Fruit fly (Drosophila melanogaster) whole organism, embryonic: Measurements from ENCODE around the gene CG31207.
A peak's percentile ranks its signal among the peaks of the same experiment; 100 is the strongest.

Source experiments
- ATbp ChIP-seq: fragments of 200-800 bp; sonication (Bioruptor generic); optimal IDR thresholded peaks from 2 replicates; lab custom pipeline; 2017; ENCODE audit warnings: missing biosample characterization, mild to moderate bottlenecking, missing genetic modification characterization, missing genetic modification reagents
- Ada2b ChIP-seq: fragments of 200-800 bp; sonication (Bioruptor generic); IDR thresholded peaks from 2 replicates; pipeline ENCODE4 v1.3.6; 2022; ENCODE audit warnings: missing biosample characterization, missing genetic modification characterization
- CG11723 ChIP-seq: fragments of 200-800 bp; sonication (Bioruptor generic); optimal IDR thresholded peaks from 2 replicates; lab custom pipeline; 2017; ENCODE audit warnings: missing biosample characterization, mild to moderate bottlenecking, missing genetic modification characterization
- CG12219 ChIP-seq: fragments of 200-800 bp; sonication (Bioruptor generic); optimal IDR thresholded peaks from 3 replicates; lab custom pipeline; 2018; ENCODE audit warnings: missing biosample characterization, mild to moderate bottlenecking, missing genetic modification characterization
- CG12299 ChIP-seq: fragments of 200-800 bp; sonication (Bioruptor generic); optimal IDR thresholded peaks from 2 replicates; lab custom pipeline; 2018; ENCODE audit warnings: missing biosample characterization, mild to moderate bottlenecking, missing genetic modification characterization
- CG15696 ChIP-seq: fragments of 200-800 bp; sonication (Bioruptor generic); optimal IDR thresholded peaks from 2 replicates; lab custom pipeline; 2019; ENCODE audit warnings: missing biosample characterization, mild to moderate bottlenecking, missing genetic modification characterization, moderate library complexity
- CG1792 ChIP-seq: fragments of 200-800 bp; sonication (Bioruptor generic); optimal IDR thresholded peaks from 2 replicates; lab custom pipeline; 2016; ENCODE audit warnings: missing biosample characterization, missing genetic modification characterization
- CG4282 ChIP-seq: fragments of 200-800 bp; sonication (Bioruptor generic); optimal IDR thresholded peaks from 2 replicates; lab custom pipeline; 2016; ENCODE audit warnings: missing biosample characterization, missing genetic modification characterization
- CG43689 ChIP-seq: fragments of 200-800 bp; sonication (Bioruptor generic); IDR thresholded peaks from 2 replicates; pipeline ENCODE4 v1.3.6; 2022; ENCODE audit warnings: missing biosample characterization, missing genetic modification characterization
- CG4730 ChIP-seq: fragments of 200-800 bp; sonication (Bioruptor generic); IDR thresholded peaks from 2 replicates; pipeline ENCODE4 v1.3.6; 2022; ENCODE audit warnings: missing biosample characterization, missing genetic modification characterization
- CG4820 ChIP-seq: fragments of 200-800 bp; sonication (Bioruptor generic); optimal IDR thresholded peaks from 3 replicates; lab custom pipeline; 2016; ENCODE audit warnings: missing biosample characterization, missing genetic modification characterization
- CG8290 ChIP-seq, 3 experiments: fragments of 200-800 bp; sonication (Bioruptor generic); optimal IDR thresholded peaks; 2 replicates each; lab custom pipeline; 2016 to 2019; ENCODE audit warnings: missing biosample characterization in 3 of 3, missing genetic modification characterization in 3 of 3, mild to moderate bottlenecking in 2 of 3, moderate library complexity in 1 of 3
- CrebB ChIP-seq: fragments of 200-800 bp; sonication (Bioruptor generic); optimal IDR thresholded peaks from 3 replicates; lab custom pipeline; 2018; ENCODE audit warnings: missing biosample characterization, mild to moderate bottlenecking, missing genetic modification characterization
- D19A ChIP-seq: fragments of 200-800 bp; optimal IDR thresholded peaks from 3 replicates; lab custom pipeline; 2019; ENCODE audit warnings: missing biosample characterization, mild to moderate bottlenecking, missing genetic modification characterization, moderate library complexity
- Doc3 ChIP-seq: fragments of 200-800 bp; sonication (Bioruptor generic); IDR thresholded peaks from 3 replicates; pipeline ENCODE4 v1.3.6; 2022; ENCODE audit warnings: missing biosample characterization, missing genetic modification characterization; ENCODE audit not compliant: partially characterized antibody
- Dref ChIP-seq: fragments of 200-800 bp; sonication (Bioruptor generic); IDR thresholded peaks from 2 replicates; pipeline ENCODE4 v1.3.6; 2022; ENCODE audit warnings: missing biosample characterization, missing genetic modification characterization
- E2f1 ChIP-seq: fragments of 200-800 bp; sonication (Bioruptor generic); IDR thresholded peaks from 2 replicates; pipeline ENCODE4 v1.3.6; 2022; ENCODE audit warnings: missing biosample characterization, missing genetic modification characterization
- Ets65A ChIP-seq: fragments of 200-800 bp; sonication (Bioruptor generic); peaks from one replicate; lab custom pipeline; 2016; ENCODE audit warnings: missing biosample characterization, missing genetic modification characterization
- Gsc ChIP-seq: fragments of 200-800 bp; sonication (Bioruptor generic); IDR thresholded peaks from 2 replicates; pipeline ENCODE4 v1.3.6; 2022; ENCODE audit warnings: missing biosample characterization, missing genetic modification characterization
- HLH54F ChIP-seq: fragments of 200-800 bp; sonication (Bioruptor generic); optimal IDR thresholded peaks from 3 replicates; lab custom pipeline; 2016; ENCODE audit warnings: missing biosample characterization, missing genetic modification characterization
- Hey ChIP-seq: fragments of 200-800 bp; sonication (Bioruptor generic); optimal IDR thresholded peaks from 3 replicates; lab custom pipeline; 2018; ENCODE audit warnings: missing biosample characterization, mild to moderate bottlenecking, missing genetic modification characterization
- Meics ChIP-seq: fragments of 200-800 bp; sonication (Bioruptor generic); optimal IDR thresholded peaks from 2 replicates; lab custom pipeline; 2017; ENCODE audit warnings: missing biosample characterization, mild to moderate bottlenecking, missing genetic modification characterization
- Rx ChIP-seq: fragments of 200-800 bp; sonication (Bioruptor generic); IDR thresholded peaks from 2 replicates; pipeline ENCODE4 v1.3.6; 2022; ENCODE audit warnings: missing biosample characterization, missing genetic modification characterization
- Six4 ChIP-seq: fragments of 200-800 bp; sonication (Bioruptor generic); optimal IDR thresholded peaks from 2 replicates; lab custom pipeline; 2016; ENCODE audit warnings: missing biosample characterization, missing genetic modification characterization
- Stat92E ChIP-seq, 3 experiments: fragments of >200 bp in 2 of 3; fragments of 200-800 bp in 1 of 3; sonication (Bioruptor generic) in 1 of 3; optimal IDR thresholded peaks; 2 replicates each; lab custom pipeline; 2017 to 2019; ENCODE audit warnings: missing biosample characterization in 3 of 3, missing genetic modification characterization in 3 of 3, mild to moderate bottlenecking in 1 of 3, moderate library complexity in 1 of 3
- YL-1 ChIP-seq: fragments of 200-800 bp; sonication (Bioruptor generic); optimal IDR thresholded peaks from 3 replicates; lab custom pipeline; 2017; ENCODE audit warnings: missing biosample characterization, mild to moderate bottlenecking, missing genetic modification characterization
- ash1 ChIP-seq: fragments of 200-800 bp; sonication (Bioruptor generic); optimal IDR thresholded peaks from 2 replicates; lab custom pipeline; 2018; ENCODE audit warnings: missing biosample characterization, mild to moderate bottlenecking, missing genetic modification characterization
- bbx ChIP-seq: fragments of 200-800 bp; sonication (Bioruptor generic); IDR thresholded peaks from 2 replicates; pipeline ENCODE4 v1.3.6; 2022; ENCODE audit warnings: missing biosample characterization, missing genetic modification characterization; ENCODE audit not compliant: partially characterized antibody
- cg ChIP-seq: fragments of 200-800 bp; sonication (Bioruptor generic); optimal IDR thresholded peaks from 3 replicates; lab custom pipeline; 2019; ENCODE audit warnings: missing biosample characterization, mild to moderate bottlenecking, missing genetic modification characterization, moderate library complexity
- chm ChIP-seq: fragments of 200-800 bp; sonication (Bioruptor generic); IDR thresholded peaks from 2 replicates; pipeline ENCODE4 v1.3.6; 2022; ENCODE audit warnings: missing biosample characterization, missing genetic modification characterization
- crp ChIP-seq, 2 experiments: fragments of 200-800 bp; sonication (Bioruptor generic); optimal IDR thresholded peaks; 2 replicates in 1 of 2; 3 replicates in 1 of 2; lab custom pipeline; 2017; ENCODE audit warnings: missing biosample characterization in 2 of 2, missing genetic modification characterization in 2 of 2, mild to moderate bottlenecking in 1 of 2, moderate library complexity in 1 of 2
- dati ChIP-seq: fragments of 200-800 bp; sonication (Bioruptor generic); IDR thresholded peaks from 2 replicates; pipeline ENCODE4 v1.3.6; 2022; ENCODE audit warnings: missing biosample characterization, missing genetic modification characterization
- disco-r ChIP-seq: fragments of 200-800 bp; sonication (Bioruptor generic); optimal IDR thresholded peaks from 2 replicates; lab custom pipeline; 2016; ENCODE audit warnings: missing biosample characterization, missing genetic modification characterization
- dysf ChIP-seq: fragments of 200-800 bp; sonication (Bioruptor generic); IDR thresholded peaks from 3 replicates; pipeline ENCODE4 v1.3.6; 2022; ENCODE audit warnings: missing biosample characterization, missing genetic modification characterization
- gfzf ChIP-seq: fragments of 200-800 bp; sonication (Bioruptor generic); optimal IDR thresholded peaks from 2 replicates; lab custom pipeline; 2016; ENCODE audit warnings: missing biosample characterization, mild to moderate bottlenecking, missing genetic modification characterization, moderate library complexity
- ham ChIP-seq: fragments of 200-800 bp; sonication (Bioruptor generic); IDR thresholded peaks from 2 replicates; pipeline ENCODE4 v1.3.6; 2022; ENCODE audit warnings: missing biosample characterization, missing genetic modification characterization
- her ChIP-seq: fragments of 200-800 bp; sonication (Bioruptor generic); optimal IDR thresholded peaks from 2 replicates; lab custom pipeline; 2016; ENCODE audit warnings: missing biosample characterization, missing genetic modification characterization
- lmd ChIP-seq: fragments of 200-800 bp; sonication (Bioruptor generic); IDR thresholded peaks from 2 replicates; pipeline ENCODE4 v1.3.6; 2022; ENCODE audit warnings: missing biosample characterization, missing genetic modification characterization
- mirr ChIP-seq: fragments of 200-800 bp; sonication (Bioruptor generic); optimal IDR thresholded peaks from 3 replicates; lab custom pipeline; 2018; ENCODE audit warnings: missing biosample characterization, mild to moderate bottlenecking, missing genetic modification characterization
- nau ChIP-seq: fragments of 200-800 bp; sonication (Bioruptor generic); optimal IDR thresholded peaks from 3 replicates; lab custom pipeline; 2017; ENCODE audit warnings: missing biosample characterization, mild to moderate bottlenecking, missing genetic modification characterization, missing genetic modification reagents
- nerfin-2 ChIP-seq: fragments of 200-800 bp; sonication (Bioruptor generic); IDR thresholded peaks from 2 replicates; pipeline ENCODE4 v1.3.6; 2022; ENCODE audit warnings: missing biosample characterization, missing genetic modification characterization; ENCODE audit not compliant: partially characterized antibody
- pfk ChIP-seq: fragments of 200-800 bp; sonication (Bioruptor generic); optimal IDR thresholded peaks from 2 replicates; lab custom pipeline; 2018; ENCODE audit warnings: missing biosample characterization, mild to moderate bottlenecking, missing genetic modification characterization, moderate library complexity
- sens-2 ChIP-seq: fragments of 200-800 bp; sonication (Bioruptor generic); IDR thresholded peaks from 2 replicates; pipeline ENCODE4 v1.3.6; 2022; ENCODE audit warnings: missing biosample characterization, missing genetic modification characterization
- slp2 ChIP-seq: fragments of 200-800 bp; sonication (Bioruptor generic); optimal IDR thresholded peaks from 2 replicates; lab custom pipeline; 2016; ENCODE audit warnings: missing biosample characterization, missing genetic modification characterization
- tll ChIP-seq, 2 experiments: fragments of 200-800 bp in 1 of 2; fragments of >200 bp in 1 of 2; sonication (Bioruptor generic) in 1 of 2; optimal IDR thresholded peaks; 2 replicates each; lab custom pipeline; 2017 to 2019; ENCODE audit warnings: missing biosample characterization in 2 of 2, missing genetic modification characterization in 2 of 2, mild to moderate bottlenecking in 1 of 2, moderate library complexity in 1 of 2
- unc-4 ChIP-seq: fragments of 200-800 bp; sonication (Bioruptor generic); IDR thresholded peaks from 2 replicates; pipeline ENCODE4 v1.3.6; 2022; ENCODE audit warnings: missing biosample characterization, missing genetic modification characterization; ENCODE audit not compliant: partially characterized antibody
- zf30C ChIP-seq: fragments of 200-800 bp; sonication (Bioruptor generic); optimal IDR thresholded peaks from 3 replicates; lab custom pipeline; 2018; ENCODE audit warnings: missing biosample characterization, mild to moderate bottlenecking, missing genetic modification characterization
- zfh1 ChIP-seq: fragments of 200-800 bp; sonication (Bioruptor generic); IDR thresholded peaks from 3 replicates; pipeline ENCODE4 v1.3.6; 2022; ENCODE audit warnings: missing biosample characterization, missing genetic modification characterization

Gene CG31207

DNA sequence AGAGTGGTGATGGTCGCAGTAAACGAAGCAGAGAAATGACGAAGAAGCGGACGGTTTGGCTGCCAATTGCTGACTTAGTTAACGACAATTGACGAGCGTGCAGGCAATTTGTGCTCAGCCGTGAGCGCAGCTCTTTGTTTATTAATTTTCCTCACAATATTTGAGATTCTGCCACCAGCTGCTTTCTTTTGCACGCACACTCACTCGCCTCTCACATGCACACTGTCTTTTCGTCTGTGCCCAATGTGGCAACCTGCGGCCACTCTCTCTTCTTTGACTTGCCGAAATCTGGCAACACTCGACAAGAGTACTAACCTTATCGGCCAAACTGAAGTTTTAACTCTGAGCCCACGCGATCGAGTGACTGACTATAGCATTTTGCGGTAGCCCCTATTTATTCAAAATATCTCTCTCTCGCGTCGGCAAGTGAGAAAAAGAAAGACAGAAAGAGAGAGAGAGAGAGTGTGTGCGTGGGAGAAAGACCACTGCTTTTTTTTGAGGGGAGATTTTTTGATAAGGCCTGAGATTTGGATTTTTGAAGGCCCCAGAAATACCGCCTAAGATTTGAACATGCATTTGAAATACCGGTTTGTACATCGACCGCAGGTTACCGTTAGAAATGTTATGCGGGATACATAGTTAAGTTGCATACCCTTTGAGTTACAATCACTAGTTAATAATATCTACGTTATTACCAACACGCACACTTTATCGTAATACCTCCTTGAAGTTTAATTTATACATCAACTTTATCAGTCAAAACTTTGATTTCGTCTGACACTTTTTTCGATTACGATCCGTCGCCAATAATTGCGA is 13.8 kb upstream of the CG31207 start, which contains the start of gene Mvl (continued):
- TF ChIP-seq bbx (GFP tag; lab: Robert Waterston, UW): peak; percentile 38; the same call in 1 of the 2 replicates
- no peak for TF ChIP-seq slp2 (GFP tag; lab: Kevin White, UChicago)
- TF ChIP-seq lmd (GFP tag; lab: Robert Waterston, UW): no peak
- peak; percentile 22 for TF ChIP-seq YL-1
- no peak for TF ChIP-seq Gsc (GFP tag; lab: Robert Waterston, UW)
- no peak for TF ChIP-seq Hey (tag; lab: Kevin White, UChicago)
- no peak for TF ChIP-seq CG4820 (GFP tag; lab: Kevin White, UChicago)
- TF ChIP-seq Stat92E (GFP tag; optimal IDR thresholded peaks at IDR 0.05; lab: Kevin White, UChicago): peak in 1 of 3 experiments; percentile 14
- TF ChIP-seq CrebB (tag; lab: Kevin White, UChicago): no peak
- TF ChIP-seq mirr (GFP tag; lab: Kevin White, UChicago): peak; percentile 30
- TF ChIP-seq CG12299 (tag; lab: Kevin White, UChicago): no peak
- TF ChIP-seq CG8290 (GFP tag; optimal IDR thresholded peaks at IDR 0.05; lab: Kevin White, UChicago): peak; percentile 83
- TF ChIP-seq CG8290 (tag; optimal IDR thresholded peaks at IDR 0.05; lab: Kevin White, UChicago): peak; percentile 60 to 70
- TF ChIP-seq Dref (GFP tag; lab: Robert Waterston, UW): no peak
- peak in 1 of 2 experiments; percentile 82 for TF ChIP-seq tll (GFP tag; optimal IDR thresholded peaks at IDR 0.05; lab: Kevin White, UChicago)
- no peak for TF ChIP-seq disco-r
- TF ChIP-seq CG15696 (tag; lab: Kevin White, UChicago): no peak
- no peak for TF ChIP-seq Rx (GFP tag; lab: Robert Waterston, UW)
- TF ChIP-seq ATbp (GFP tag; lab: Kevin White, UChicago): peak; percentile 55
- TF ChIP-seq gfzf: peak; percentile 43
- TF ChIP-seq dysf (GFP tag; lab: Robert Waterston, UW): no peak
- no peak for TF ChIP-seq Ada2b (GFP tag; lab: Robert Waterston, UW)
- no peak for TF ChIP-seq dati (GFP tag; lab: Robert Waterston, UW)
- peak; percentile 83 for TF ChIP-seq cg (GFP tag; lab: Kevin White, UChicago)
- 0 out of 2 replicates have a peak, but pooled peaks have one; percentile 44 for TF ChIP-seq sens-2
- TF ChIP-seq CG12219 (GFP tag; lab: Kevin White, UChicago): no peak
- no peak for TF ChIP-seq nau
- TF ChIP-seq zf30C: peak; percentile 9
- TF ChIP-seq pfk (GFP tag; lab: Kevin White, UChicago): peak; percentile 30
- TF ChIP-seq unc-4 (GFP tag; lab: Robert Waterston, UW): no peak
- TF ChIP-seq HLH54F (GFP tag; lab: Kevin White, UChicago): no peak
- no peak for TF ChIP-seq ham (GFP tag; lab: Robert Waterston, UW)
- TF ChIP-seq Meics: no peak
- 0 out of 3 replicates have a peak, but pooled peaks have one; percentile 21 for TF ChIP-seq zfh1 (GFP tag; lab: Robert Waterston, UW)
- peak; percentile 12 for TF ChIP-seq ash1 (GFP tag; lab: Kevin White, UChicago)
- TF ChIP-seq Six4: no peak
- peak; percentile 43; the same call in 1 of the 2 replicates for TF ChIP-seq nerfin-2
- TF ChIP-seq crp (GFP tag; optimal IDR thresholded peaks at IDR 0.05; lab: Kevin White, UChicago): peak in 1 of 2 experiments; percentile 72
- no peak for TF ChIP-seq her (GFP tag; lab: Kevin White, UChicago)
- no peak for TF ChIP-seq CG43689
- TF ChIP-seq E2f1 (GFP tag; lab: Robert Waterston, UW): no peak
- no peak for TF ChIP-seq CG1792 (GFP tag; lab: Kevin White, UChicago)
- TF ChIP-seq CG4282 (GFP tag; lab: Kevin White, UChicago): no peak
- TF ChIP-seq D19A: no peak
- no peak for TF ChIP-seq Doc3 (GFP tag; lab: Robert Waterston, UW)
- peak; percentile 55; the same call in 1 of the 2 replicates for TF ChIP-seq chm (GFP tag; lab: Robert Waterston, UW)
- TF ChIP-seq CG4730: no peak
- TF ChIP-seq CG11723 (GFP tag; lab: Kevin White, UChicago): no peak
- TF ChIP-seq Ets65A: no peak
